Worm (Caenorhabditis elegans): ENCODE results near the gene trap-2.

trap-2 gene

ce11 chrX:777421-777820 is 9.6 kb upstream of the trap-2 start, which contains the start of gene nas-15:
TSS of gene nas-15 (plus strand) at chrX:777721.
- TF ChIP-seq B0310.2 (tag; optimal IDR thresholded peaks at IDR 0.05) (no peak), ceh-13 (GFP tag; optimal IDR thresholded peaks at IDR 0.05) (no peak), tbx-11 (GFP tag; IDR thresholded peaks at IDR 0.05) (no peak), sea-1 (GFP tag; conservative IDR thresholded peaks at IDR 0.05) (no peak), tbx-37 (GFP tag; conservative IDR thresholded peaks at IDR 0.05) (no peak), flt-1 (GFP tag; IDR thresholded peaks at IDR 0.05) (no peak), scrt-1 (GFP tag; IDR thresholded peaks at IDR 0.05) (no peak), ama-1 (optimal IDR thresholded peaks at IDR 0.05) (no peak), pes-1 (GFP tag; IDR thresholded peaks at IDR 0.05) (no peak), F13C5.2 (tag; optimal IDR thresholded peaks at IDR 0.05) (no peak), ets-7 (tag; optimal IDR thresholded peaks at IDR 0.05) (no peak), hnd-1 (tag; optimal IDR thresholded peaks at IDR 0.05) (no peak)

- TF ChIP-seq tbx-37 (GFP tag; conservative IDR thresholded peaks at IDR 0.05) (no peak), B0310.2 (tag; optimal IDR thresholded peaks at IDR 0.05) (no peak), ceh-13 (GFP tag; optimal IDR thresholded peaks at IDR 0.05) (no peak), scrt-1 (GFP tag; IDR thresholded peaks at IDR 0.05) (no peak), pes-1 (GFP tag; IDR thresholded peaks at IDR 0.05) (no peak), F13C5.2 (tag; optimal IDR thresholded peaks at IDR 0.05) (no peak), tra-4 (tag; optimal IDR thresholded peaks at IDR 0.05) (no peak), flt-1 (GFP tag; IDR thresholded peaks at IDR 0.05) (no peak), hnd-1 (tag; optimal IDR thresholded peaks at IDR 0.05) (no peak), tbx-11 (GFP tag; IDR thresholded peaks at IDR 0.05) (no peak), ceh-36 (tag; optimal IDR thresholded peaks at IDR 0.05) (no peak), ets-7 (tag; optimal IDR thresholded peaks at IDR 0.05) (no peak), aly-1 (tag; optimal IDR thresholded peaks at IDR 0.05) (no peak), hmbx-1 (tag; optimal IDR thresholded peaks at IDR 0.05) (no peak), hmg-4 (GFP tag; optimal IDR thresholded peaks at IDR 0.05) (no peak), sea-1 (GFP tag; conservative IDR thresholded peaks at IDR 0.05) (no peak), ama-1 (optimal IDR thresholded peaks at IDR 0.05) (no peak)
These were observed 4.3 kb upstream of the trap-2 start, which contains the start of gene T04G9.4 for ce11 chrX:772184-772583. TSS of gene T04G9.4 (plus strand) at chrX:772476.

- TF ChIP-seq sea-1 (GFP tag; conservative IDR thresholded peaks at IDR 0.05) (no peak), tbx-11 (GFP tag; IDR thresholded peaks at IDR 0.05) (no peak), tra-4 (tag; optimal IDR thresholded peaks at IDR 0.05) (no peak), tbx-37 (GFP tag; conservative IDR thresholded peaks at IDR 0.05) (no peak)
These were observed 2.7 kb upstream of the trap-2 start, which contains the start of gene T04G9.7 for ce11 chrX:770537-770936. TSS of gene T04G9.7 (plus strand) at chrX:770837.

- no peak for TF ChIP-seq scrt-1 (GFP tag; IDR thresholded peaks at IDR 0.05)
- TF ChIP-seq ets-7 (tag; optimal IDR thresholded peaks at IDR 0.05), result no peak
- no peak for TF ChIP-seq pes-1 (GFP tag; IDR thresholded peaks at IDR 0.05)
- no peak for TF ChIP-seq flt-1 (GFP tag; IDR thresholded peaks at IDR 0.05)
- TF ChIP-seq B0310.2 (tag; optimal IDR thresholded peaks at IDR 0.05), result no peak
- TF ChIP-seq aly-1 (tag; optimal IDR thresholded peaks at IDR 0.05), result no peak
- no peak for TF ChIP-seq hmbx-1 (tag; optimal IDR thresholded peaks at IDR 0.05)
- no peak for TF ChIP-seq hnd-1 (tag; optimal IDR thresholded peaks at IDR 0.05)
- TF ChIP-seq ceh-36 (tag; optimal IDR thresholded peaks at IDR 0.05), result no peak
- no peak for TF ChIP-seq tra-4 (tag; optimal IDR thresholded peaks at IDR 0.05)
- no peak for TF ChIP-seq tbx-11 (GFP tag; IDR thresholded peaks at IDR 0.05)
- no peak for TF ChIP-seq ceh-13 (GFP tag; optimal IDR thresholded peaks at IDR 0.05)
- no peak for TF ChIP-seq hmg-4 (GFP tag; optimal IDR thresholded peaks at IDR 0.05)
- no peak for TF ChIP-seq F13C5.2 (tag; optimal IDR thresholded peaks at IDR 0.05)
- no peak for TF ChIP-seq tbx-37 (GFP tag; conservative IDR thresholded peaks at IDR 0.05)
- TF ChIP-seq sea-1 (GFP tag; conservative IDR thresholded peaks at IDR 0.05), result no peak
- no peak for TF ChIP-seq ama-1 (optimal IDR thresholded peaks at IDR 0.05)
These were observed 1.7 kb upstream of the trap-2 start for ce11 chrX:769550-769949.

- no peak for TF ChIP-seq aly-1 (tag; optimal IDR thresholded peaks at IDR 0.05)
- TF ChIP-seq ama-1 (optimal IDR thresholded peaks at IDR 0.05), result no peak
- no peak for TF ChIP-seq tra-4 (tag; optimal IDR thresholded peaks at IDR 0.05)
- no peak for TF ChIP-seq hmbx-1 (tag; optimal IDR thresholded peaks at IDR 0.05)
- no peak for TF ChIP-seq ceh-13 (GFP tag; optimal IDR thresholded peaks at IDR 0.05)
- no peak for TF ChIP-seq scrt-1 (GFP tag; IDR thresholded peaks at IDR 0.05)
- TF ChIP-seq tbx-37 (GFP tag; conservative IDR thresholded peaks at IDR 0.05), result no peak
- TF ChIP-seq hmg-4 (GFP tag; optimal IDR thresholded peaks at IDR 0.05), result no peak
- TF ChIP-seq ceh-36 (tag; optimal IDR thresholded peaks at IDR 0.05), result no peak
- no peak for TF ChIP-seq hnd-1 (tag; optimal IDR thresholded peaks at IDR 0.05)
- no peak for TF ChIP-seq tbx-11 (GFP tag; IDR thresholded peaks at IDR 0.05)
- no peak for TF ChIP-seq F13C5.2 (tag; optimal IDR thresholded peaks at IDR 0.05)
These were observed 4.4 kb downstream of the trap-2 start, which contains the start of gene dyf-11 for ce11 chrX:763452-763851. TSS of gene dyf-11 (plus strand) at chrX:763752.

- TF ChIP-seq F13C5.2 (tag; optimal IDR thresholded peaks at IDR 0.05) (peak; percentile 0), ama-1 (optimal IDR thresholded peaks at IDR 0.05) (no peak), flt-1 (GFP tag; IDR thresholded peaks at IDR 0.05) (no peak), hmg-4 (GFP tag; optimal IDR thresholded peaks at IDR 0.05) (peak; percentile 65)
These were observed 7.3 kb downstream of the trap-2 start for ce11 chrX:760579-760978.

- TF ChIP-seq sea-1 (GFP tag; conservative IDR thresholded peaks at IDR 0.05), result no peak
- no peak for TF ChIP-seq hmbx-1 (tag; optimal IDR thresholded peaks at IDR 0.05)
These were observed 8.2 kb downstream of the trap-2 start, which contains the start of gene aex-3 for ce11 chrX:759634-760033. TSS of gene aex-3 (minus strand) at chrX:759734.

ce11 chrX:748319-748718 is 19.6 kb downstream of the trap-2 start:
- TF ChIP-seq tbx-11 (GFP tag; IDR thresholded peaks at IDR 0.05), result no peak
- TF ChIP-seq flt-1 (GFP tag; IDR thresholded peaks at IDR 0.05), result no peak
- TF ChIP-seq F13C5.2 (tag; optimal IDR thresholded peaks at IDR 0.05), result no peak
- no peak for TF ChIP-seq tra-4 (tag; optimal IDR thresholded peaks at IDR 0.05)
- no peak for TF ChIP-seq pes-1 (GFP tag; IDR thresholded peaks at IDR 0.05)
- TF ChIP-seq ceh-13 (GFP tag; optimal IDR thresholded peaks at IDR 0.05), result no peak
- no peak for TF ChIP-seq B0310.2 (tag; optimal IDR thresholded peaks at IDR 0.05)
- TF ChIP-seq scrt-1 (GFP tag; IDR thresholded peaks at IDR 0.05), result no peak
- TF ChIP-seq tbx-37 (GFP tag; conservative IDR thresholded peaks at IDR 0.05), result no peak
- no peak for TF ChIP-seq sea-1 (GFP tag; conservative IDR thresholded peaks at IDR 0.05)
- TF ChIP-seq hnd-1 (tag; optimal IDR thresholded peaks at IDR 0.05), result no peak
- no peak for TF ChIP-seq ets-7 (tag; optimal IDR thresholded peaks at IDR 0.05)
- no peak for TF ChIP-seq ama-1 (optimal IDR thresholded peaks at IDR 0.05)
- TF ChIP-seq hmbx-1 (tag; optimal IDR thresholded peaks at IDR 0.05), result no peak
- no peak for TF ChIP-seq ceh-36 (tag; optimal IDR thresholded peaks at IDR 0.05)
- TF ChIP-seq hmg-4 (GFP tag; optimal IDR thresholded peaks at IDR 0.05), result no peak
- no peak for TF ChIP-seq aly-1 (tag; optimal IDR thresholded peaks at IDR 0.05)

Measured in whole organism, early embryonic.